Fruit fly (Drosophila melanogaster): Measurements from ENCODE around the gene CG32269.

dm6 chr3L:3177872-3178271 is 30.9 kb downstream of the CG32269 start:
- TF ChIP-seq psq (GFP tag; optimal IDR thresholded peaks at IDR 0.05): no peak
- TF ChIP-seq fru (GFP tag; optimal IDR thresholded peaks at IDR 0.05): no peak
- no peak for TF ChIP-seq usp (GFP tag; optimal IDR thresholded peaks at IDR 0.05)
